Fruit fly (Drosophila melanogaster) Kc167 (cell line): Measurements from ENCODE around the gene nan.

Experiments
- Sin3A ChIP-seq: fragments of >200 bp; optimal IDR thresholded peaks from 2 replicates; lab custom pipeline; 2018; ENCODE audit warnings: missing external identifiers
- psq ChIP-seq: fragments of >200 bp; optimal IDR thresholded peaks from 2 replicates; lab custom pipeline; 2017; ENCODE audit warnings: missing external identifiers

dm6 chr3L:14212300-14212893 lies 22.9 kb upstream of the nan start:
- TF ChIP-seq psq (lab: Kevin White, UChicago) (no peak), Sin3A (lab: Kevin White, UChicago) (no peak)
